Worm (Caenorhabditis elegans) whole organism, mixed stage, embryonic: ENCODE results near the gene B0464.9.

Source experiments
- M03D4.4 ChIP-seq: sonication (generic microtip); optimal IDR thresholded peaks from 2 replicates; lab custom pipeline; 2017; ENCODE audit warnings: mild to moderate bottlenecking, missing genetic modification characterization, missing compliant biosample characterization
- bed-3 ChIP-seq: fragments of 200-800 bp; sonication (Bioruptor generic); optimal IDR thresholded peaks from 3 replicates; lab custom pipeline; 2018; ENCODE audit warnings: mild to moderate bottlenecking, missing genetic modification characterization, moderate library complexity, missing compliant biosample characterization
- blmp-1 ChIP-seq: fragments of 150-350 bp; optimal IDR thresholded peaks from 2 replicates; lab custom pipeline; 2014; ENCODE audit warnings: missing biosample characterization, missing genetic modification characterization
- ceh-39 ChIP-seq: fragments of 150-350 bp; optimal IDR thresholded peaks from 2 replicates; lab custom pipeline; 2014; ENCODE audit warnings: missing biosample characterization, missing genetic modification characterization
- ceh-43 ChIP-seq: fragments of 200-800 bp; sonication (Bioruptor generic); optimal IDR thresholded peaks from 2 replicates; lab custom pipeline; 2018; ENCODE audit warnings: mild to moderate bottlenecking, missing genetic modification characterization, moderate library complexity, missing compliant biosample characterization
- ceh-83 ChIP-seq: fragments of 200-800 bp; sonication (Bioruptor generic); optimal IDR thresholded peaks from 2 replicates; lab custom pipeline; 2018; ENCODE audit warnings: mild to moderate bottlenecking, missing genetic modification characterization, missing compliant biosample characterization
- ces-1 ChIP-seq: fragments of 150-350 bp; optimal IDR thresholded peaks from 2 replicates; lab custom pipeline; 2014; ENCODE audit warnings: missing biosample characterization, missing genetic modification reagents, missing genetic modification characterization
- cnd-1 ChIP-seq: fragments of 200-800 bp; sonication (Bioruptor generic); optimal IDR thresholded peaks from 2 replicates; lab custom pipeline; 2018; ENCODE audit warnings: mild to moderate bottlenecking, missing genetic modification characterization, missing compliant biosample characterization
- drap-1 ChIP-seq: fragments of 200-800 bp; sonication (Bioruptor generic); optimal IDR thresholded peaks from 3 replicates; lab custom pipeline; 2018; ENCODE audit warnings: mild to moderate bottlenecking, missing genetic modification characterization, missing compliant biosample characterization
- elt-1 ChIP-seq: sonication (generic microtip); optimal IDR thresholded peaks from 2 replicates; lab custom pipeline; 2017; ENCODE audit warnings: missing genetic modification characterization, mild to moderate bottlenecking, missing compliant biosample characterization, antibody characterized with exemption, moderate library complexity, borderline replicate concordance; ENCODE audit not compliant: insufficient read depth
- elt-3 ChIP-seq: fragments of 150-350 bp; optimal IDR thresholded peaks from 2 replicates; lab custom pipeline; 2014; ENCODE audit warnings: missing biosample characterization, missing genetic modification characterization
- flh-1 ChIP-seq: fragments of 200-800 bp; sonication (Bioruptor generic); optimal IDR thresholded peaks from 2 replicates; lab custom pipeline; 2018; ENCODE audit warnings: mild to moderate bottlenecking, missing genetic modification characterization, moderate library complexity, missing compliant biosample characterization
- ham-2 ChIP-seq: fragments of 200-800 bp; sonication (Bioruptor generic); optimal IDR thresholded peaks from 2 replicates; lab custom pipeline; 2018; ENCODE audit warnings: mild to moderate bottlenecking, missing genetic modification characterization, missing compliant biosample characterization
- hlh-1 ChIP-seq: fragments of 150-350 bp; optimal IDR thresholded peaks from 2 replicates; lab custom pipeline; 2014; ENCODE audit warnings: missing biosample characterization, missing genetic modification reagents, missing genetic modification characterization
- lin-13 ChIP-seq: fragments of 150-350 bp; optimal IDR thresholded peaks from 2 replicates; lab custom pipeline; 2014; ENCODE audit warnings: missing biosample characterization, missing genetic modification characterization
- lin-32 ChIP-seq: fragments of 200-800 bp; sonication (Bioruptor generic); optimal IDR thresholded peaks from 2 replicates; lab custom pipeline; 2018; ENCODE audit warnings: mild to moderate bottlenecking, missing genetic modification characterization, missing compliant biosample characterization
- lsy-2 ChIP-seq: fragments of 150-350 bp; optimal IDR thresholded peaks from 2 replicates; lab custom pipeline; 2014; ENCODE audit warnings: missing biosample characterization, missing genetic modification characterization
- mab-5 ChIP-seq: fragments of 150-350 bp; optimal IDR thresholded peaks from 2 replicates; lab custom pipeline; 2014; ENCODE audit warnings: missing biosample characterization, missing genetic modification characterization
- mep-1 ChIP-seq: fragments of 150-350 bp; optimal IDR thresholded peaks from 2 replicates; lab custom pipeline; 2017; ENCODE audit warnings: missing biosample characterization, missing genetic modification reagents, missing genetic modification characterization, inconsistent platforms
- mls-2 ChIP-seq: sonication (generic microtip); optimal IDR thresholded peaks from 2 replicates; lab custom pipeline; 2016; ENCODE audit warnings: mild to moderate bottlenecking, missing genetic modification characterization, moderate library complexity, missing compliant biosample characterization
- nhr-237 ChIP-seq: fragments of 150-350 bp; optimal IDR thresholded peaks from 2 replicates; lab custom pipeline; 2014; ENCODE audit warnings: missing biosample characterization, missing genetic modification characterization
- nhr-28 ChIP-seq: fragments of 150-350 bp; optimal IDR thresholded peaks from 2 replicates; lab custom pipeline; 2014; ENCODE audit warnings: missing biosample characterization, missing genetic modification characterization
- pha-4 ChIP-seq: fragments of 150-350 bp; optimal IDR thresholded peaks from 2 replicates; lab custom pipeline; 2018; ENCODE audit warnings: missing biosample characterization, missing genetic modification reagents, missing genetic modification characterization
- sem-2 ChIP-seq: fragments of 200-800 bp; sonication (Bioruptor generic); optimal IDR thresholded peaks from 2 replicates; lab custom pipeline; 2018; ENCODE audit warnings: mild to moderate bottlenecking, missing genetic modification characterization, missing compliant biosample characterization
- snpc-4 ChIP-seq: fragments of 150-350 bp; optimal IDR thresholded peaks from 2 replicates; lab custom pipeline; 2014; ENCODE audit warnings: missing biosample characterization, missing genetic modification characterization
- sptf-1 ChIP-seq: sonication (generic microtip); optimal IDR thresholded peaks from 2 replicates; lab custom pipeline; 2017; ENCODE audit warnings: mild to moderate bottlenecking, missing genetic modification characterization, moderate library complexity, missing compliant biosample characterization
- tbx-8 ChIP-seq: fragments of 200-800 bp; sonication (Bioruptor generic); optimal IDR thresholded peaks from 2 replicates; lab custom pipeline; 2018; ENCODE audit warnings: mild to moderate bottlenecking, missing genetic modification characterization, moderate library complexity, missing compliant biosample characterization
- unc-120 ChIP-seq: sonication (generic microtip); optimal IDR thresholded peaks from 2 replicates; lab custom pipeline; 2017; ENCODE audit warnings: missing genetic modification characterization, missing compliant biosample characterization; ENCODE audit not compliant: poor library complexity, severe bottlenecking
- unc-39 ChIP-seq: fragments of 150-350 bp; optimal IDR thresholded peaks from 2 replicates; lab custom pipeline; 2014; ENCODE audit warnings: missing biosample characterization, missing genetic modification characterization
- unc-62 ChIP-seq: fragments of 150-350 bp; optimal IDR thresholded peaks from 2 replicates; lab custom pipeline; 2014; ENCODE audit warnings: missing biosample characterization, missing genetic modification reagents, missing genetic modification characterization
- zip-8 ChIP-seq: fragments of 150-350 bp; optimal IDR thresholded peaks from 2 replicates; lab custom pipeline; 2014; ENCODE audit warnings: missing biosample characterization, missing genetic modification characterization
- ztf-11 ChIP-seq: fragments of 150-350 bp; optimal IDR thresholded peaks from 2 replicates; lab custom pipeline; 2014; ENCODE audit warnings: missing biosample characterization, missing genetic modification characterization

The B0464.9 gene

DNA sequence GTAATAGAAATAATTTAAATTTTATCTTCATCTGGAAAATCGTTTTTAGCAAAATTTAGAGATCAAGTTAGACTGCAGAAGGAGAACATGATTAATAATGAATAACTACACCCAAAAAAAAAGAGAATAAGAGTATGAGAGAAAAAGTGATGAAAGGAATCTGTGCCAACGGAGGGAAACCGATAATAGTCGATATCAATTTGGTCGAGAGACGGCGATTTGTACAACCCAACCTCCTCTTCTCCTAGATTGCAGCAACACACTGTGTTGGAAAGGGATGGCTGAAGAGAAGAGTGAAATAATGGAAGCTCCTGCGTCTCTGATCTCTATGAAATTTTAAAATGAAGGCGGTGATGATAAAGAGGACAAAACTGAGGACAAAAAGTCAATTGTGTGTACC is 8.9 kb downstream of the B0464.9 start:
- TF ChIP-seq sptf-1 (tag; lab: Kevin White, UChicago) (no peak), mab-5 (tag; lab: Kevin White, UChicago) (no peak), blmp-1 (no peak), unc-39 (tag; lab: Kevin White, UChicago) (no peak), snpc-4 (no peak), ceh-83 (no peak)
- TF ChIP-seq, all 35 proteins: peak for 0

DNA sequence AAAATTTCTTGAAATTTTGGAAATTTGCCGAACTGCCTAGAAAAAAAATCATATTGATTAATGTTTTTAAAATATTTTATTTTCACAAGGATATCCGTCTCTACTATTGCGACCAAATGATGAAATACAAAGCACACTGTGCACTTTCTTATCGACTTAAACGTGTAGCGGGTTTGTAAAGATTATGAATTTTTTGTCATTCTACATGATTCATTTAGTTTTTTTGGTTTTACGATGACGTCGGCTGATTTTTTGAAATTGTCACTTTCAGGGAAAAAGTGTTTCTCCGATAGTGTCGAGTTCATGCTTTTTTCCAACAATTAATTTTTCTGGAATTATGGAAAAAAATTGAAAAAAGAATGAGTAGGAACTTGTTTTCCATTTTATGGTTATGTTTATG is 11.0 kb downstream of the B0464.9 start:
- TF ChIP-seq tbx-8 (GFP tag; lab: Kevin White, UChicago) (no peak), ztf-11 (tag; lab: Kevin White, UChicago) (no peak), drap-1 (GFP tag; lab: Kevin White, UChicago) (no peak), ceh-83 (no peak), lsy-2 (tag; lab: Kevin White, UChicago) (no peak), nhr-237 (tag; lab: Kevin White, UChicago) (no peak), ceh-39 (tag; lab: Kevin White, UChicago) (no peak), nhr-28 (tag; lab: Kevin White, UChicago) (no peak), ham-2 (no peak), M03D4.4 (tag; lab: Kevin White, UChicago) (no peak), blmp-1 (no peak), cnd-1 (no peak), snpc-4 (no peak), zip-8 (tag; lab: Kevin White, UChicago) (no peak), bed-3 (GFP tag; lab: Kevin White, UChicago) (no peak), unc-120 (tag; lab: Kevin White, UChicago) (no peak)
- TF ChIP-seq, all 35 proteins: peak for 0

DNA sequence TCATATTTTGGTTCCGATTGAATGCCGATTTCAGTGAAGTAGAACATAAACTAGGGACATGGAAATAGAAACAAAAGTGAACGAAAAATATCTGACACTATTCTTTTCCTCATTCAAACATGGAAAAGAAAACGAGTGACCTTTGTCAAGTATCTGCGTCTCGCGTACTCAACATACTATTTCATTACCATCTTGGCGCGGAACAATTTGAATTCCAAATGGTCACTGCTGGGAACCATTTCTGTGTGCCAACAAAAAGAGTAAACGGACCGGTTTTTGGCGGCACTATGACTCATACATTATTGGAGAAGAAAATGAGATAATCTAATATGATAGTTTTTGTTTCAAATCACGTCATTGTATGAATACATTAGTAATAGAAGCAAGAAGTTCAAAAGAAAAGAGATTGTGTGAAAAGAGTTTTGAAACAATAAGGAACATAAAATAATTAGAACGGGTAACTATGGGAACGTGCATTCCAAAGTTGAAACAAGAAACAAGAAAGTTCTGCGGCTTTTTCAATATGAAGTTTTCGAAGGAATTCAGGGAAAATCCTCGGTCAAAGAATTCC is 16.9 kb downstream of the B0464.9 start:
- TF ChIP-seq elt-1 (tag; lab: Kevin White, UChicago) (no peak), lin-32 (GFP tag; lab: Kevin White, UChicago) (no peak), bed-3 (GFP tag; lab: Kevin White, UChicago) (no peak)

DNA sequence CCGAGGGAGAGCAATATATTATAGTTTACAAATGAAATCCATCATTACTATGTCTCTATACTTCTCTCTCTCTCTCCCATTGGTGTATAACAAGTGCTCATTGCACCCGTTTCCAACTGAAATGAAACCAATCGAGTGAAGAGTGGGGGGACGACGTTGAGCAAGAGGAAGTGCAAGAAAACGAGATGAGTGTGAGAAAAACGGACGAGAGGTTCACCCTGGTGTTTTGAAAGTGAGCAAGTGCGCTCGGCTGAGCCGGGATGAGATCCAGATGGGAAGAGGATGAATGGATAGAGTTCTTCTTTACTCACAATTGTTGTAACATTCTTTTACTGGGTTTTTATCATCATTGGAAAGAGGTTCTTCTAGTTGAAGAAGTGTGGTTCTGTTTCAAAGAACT is 18.1 kb downstream of the B0464.9 start:
- TF ChIP-seq elt-3 (tag; lab: Kevin White, UChicago), result no peak
- peak; percentile 20 for TF ChIP-seq unc-62
- TF ChIP-seq sem-2 (GFP tag; lab: Kevin White, UChicago), result no peak
- peak; percentile 29 for TF ChIP-seq mab-5 (tag; lab: Kevin White, UChicago)
- TF ChIP-seq ces-1 (GFP tag; lab: Kevin White, UChicago), result peak; percentile 36
- peak; percentile 19 for TF ChIP-seq cnd-1
- peak; percentile 76 for TF ChIP-seq hlh-1 (tag; lab: Kevin White, UChicago)
- TF ChIP-seq, all 35 proteins: peak for 5

DNA sequence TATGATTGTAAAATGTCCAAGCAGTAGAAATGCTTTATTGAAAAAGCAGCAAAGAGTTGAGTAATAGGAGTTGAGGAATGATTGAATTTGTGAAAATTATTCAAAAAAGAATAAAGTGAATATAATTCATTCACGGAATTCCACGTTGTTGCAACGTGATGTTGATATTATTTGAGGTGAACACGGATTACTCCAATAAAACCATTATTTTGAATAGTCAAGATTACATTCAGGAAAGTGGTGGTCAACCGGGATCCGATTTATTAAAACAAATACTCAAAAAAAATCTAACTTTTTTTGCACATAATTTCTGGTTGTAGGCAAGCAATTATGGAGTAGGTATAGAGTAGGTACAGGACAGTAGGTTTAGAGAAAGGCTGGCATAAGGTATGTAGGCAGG is 19.8 kb downstream of the B0464.9 start, which contains the start of gene bre-3:
Gene bre-3, minus strand, starts transcription at position 101 of the 400 bp plus-strand sequence.
- TF ChIP-seq mep-1 (tag; lab: Kevin White, UChicago), result no peak
- no peak for TF ChIP-seq nhr-28 (tag; lab: Kevin White, UChicago)
- no peak for TF ChIP-seq ces-1 (GFP tag; lab: Kevin White, UChicago)
- TF ChIP-seq tbx-8 (GFP tag; lab: Kevin White, UChicago), result no peak
- no peak for TF ChIP-seq ham-2
- no peak for TF ChIP-seq ceh-43 (GFP tag; lab: Kevin White, UChicago)
- no peak for TF ChIP-seq drap-1 (GFP tag; lab: Kevin White, UChicago)
- TF ChIP-seq pha-4 (tag; lab: Kevin White, UChicago), result no peak
- TF ChIP-seq cnd-1, result no peak
- no peak for TF ChIP-seq ztf-11 (tag; lab: Kevin White, UChicago)
- no peak for TF ChIP-seq sem-2 (GFP tag; lab: Kevin White, UChicago)
- no peak for TF ChIP-seq ceh-83
- TF ChIP-seq sptf-1 (tag; lab: Kevin White, UChicago), result no peak
- TF ChIP-seq lin-13, result no peak
- TF ChIP-seq flh-1 (GFP tag; lab: Kevin White, UChicago), result no peak
- TF ChIP-seq snpc-4, result no peak
- TF ChIP-seq mab-5 (tag; lab: Kevin White, UChicago), result no peak
- TF ChIP-seq mls-2, result no peak
